Worm (Caenorhabditis elegans): Measurements from ENCODE around the gene sra-28.

DNA sequence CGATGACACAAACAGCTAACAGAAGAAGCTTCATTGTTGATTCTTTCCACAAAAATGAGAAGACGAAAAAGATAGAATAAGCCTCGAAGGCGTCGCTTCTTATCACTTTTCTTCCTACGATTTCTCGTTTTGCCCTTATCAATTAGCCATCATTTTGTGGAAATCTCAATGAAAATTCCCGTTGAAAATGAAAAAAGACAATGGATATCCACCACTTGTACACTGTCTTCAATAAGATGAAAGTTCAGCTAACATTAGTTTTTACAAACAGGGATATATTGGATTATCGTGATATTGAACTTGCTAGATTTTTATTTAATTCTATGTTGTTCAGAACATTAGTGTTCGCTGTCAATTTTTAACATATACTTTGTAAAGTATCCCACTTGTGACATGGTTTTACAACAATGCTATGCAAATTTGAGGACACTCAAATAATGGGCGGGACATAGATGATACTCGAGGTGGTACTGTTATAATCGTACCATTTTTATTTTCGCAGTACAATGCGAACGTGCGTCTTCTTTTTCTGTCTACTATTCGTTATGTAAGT lies 6.9 kb downstream of the sra-28 start, which contains the start of the genes F18C5.5 and F18C5.9:
- TF ChIP-seq sea-1 (GFP tag; conservative IDR thresholded peaks at IDR 0.05), result no peak
- no peak for TF ChIP-seq ama-1 (optimal IDR thresholded peaks at IDR 0.05)
- TF ChIP-seq pes-1 (GFP tag; IDR thresholded peaks at IDR 0.05), result no peak
- no peak for TF ChIP-seq flt-1 (GFP tag; IDR thresholded peaks at IDR 0.05)
- no peak for TF ChIP-seq tbx-11 (GFP tag; IDR thresholded peaks at IDR 0.05)
- TF ChIP-seq B0310.2 (tag; optimal IDR thresholded peaks at IDR 0.05), result no peak
